Worm (Caenorhabditis elegans) whole organism, L2 larva: ENCODE results near the gene pdi-6.

Experiments used
- C34F6.9 ChIP-seq: fragments of 150-350 bp; optimal IDR thresholded peaks from 2 replicates; lab custom pipeline; 2014; ENCODE audit warnings: missing biosample characterization, missing genetic modification characterization
- F13H6.1 ChIP-seq: sonication (generic microtip); optimal IDR thresholded peaks from 2 replicates; lab custom pipeline; 2016; ENCODE audit warnings: missing genetic modification characterization, missing compliant biosample characterization
- R02D3.7 ChIP-seq: fragments of 150-350 bp; optimal IDR thresholded peaks from 2 replicates; lab custom pipeline; 2014; ENCODE audit warnings: missing biosample characterization, missing genetic modification characterization
- Y55F3AM.14 ChIP-seq: fragments of 200-800 bp; sonication (Bioruptor generic); optimal IDR thresholded peaks from 2 replicates; lab custom pipeline; 2018; ENCODE audit warnings: mild to moderate bottlenecking, missing genetic modification characterization, missing compliant biosample characterization
- alr-1 ChIP-seq: fragments of 150-350 bp; optimal IDR thresholded peaks from 2 replicates; lab custom pipeline; 2014; ENCODE audit warnings: missing biosample characterization, missing genetic modification characterization
- aly-2 ChIP-seq: fragments of 150-350 bp; optimal IDR thresholded peaks from 2 replicates; lab custom pipeline; 2014; ENCODE audit warnings: missing biosample characterization, missing genetic modification characterization
- ama-1 ChIP-seq: fragments of 150-350 bp; optimal IDR thresholded peaks from 2 replicates; lab custom pipeline; 2018; ENCODE audit warnings: inconsistent platforms
- crh-2 ChIP-seq: sonication (generic microtip); optimal IDR thresholded peaks from 2 replicates; lab custom pipeline; 2017; ENCODE audit warnings: missing biosample characterization, missing genetic modification characterization
- dmd-4 ChIP-seq: sonication (generic microtip); optimal IDR thresholded peaks from 2 replicates; lab custom pipeline; 2017; ENCODE audit warnings: missing biosample characterization, missing genetic modification characterization
- egl-27 ChIP-seq: sonication (generic microtip); optimal IDR thresholded peaks from 3 replicates; lab custom pipeline; 2017; ENCODE audit warnings: missing biosample characterization, missing genetic modification reagents, missing genetic modification characterization
- elt-1 ChIP-seq: fragments of 150-350 bp; optimal IDR thresholded peaks from 2 replicates; lab custom pipeline; 2014; ENCODE audit warnings: missing biosample characterization, missing genetic modification characterization
- elt-3 ChIP-seq: sonication (generic microtip); optimal IDR thresholded peaks from 2 replicates; lab custom pipeline; 2017; ENCODE audit warnings: missing biosample characterization, missing genetic modification characterization
- fos-1 ChIP-seq: fragments of 150-350 bp; optimal IDR thresholded peaks from 2 replicates; lab custom pipeline; 2014; ENCODE audit warnings: missing biosample characterization, missing genetic modification characterization
- gmeb-1 ChIP-seq: fragments of 150-350 bp; optimal IDR thresholded peaks from 2 replicates; lab custom pipeline; 2014; ENCODE audit warnings: missing biosample characterization, missing genetic modification characterization
- lin-11 ChIP-seq: fragments of 150-350 bp; sonication (generic microtip); optimal IDR thresholded peaks from 2 replicates; lab custom pipeline; 2014; ENCODE audit warnings: missing biosample characterization, missing genetic modification characterization, inconsistent platforms, mixed read lengths
- lin-13 ChIP-seq: fragments of 150-350 bp; optimal IDR thresholded peaks from 2 replicates; lab custom pipeline; 2014; ENCODE audit warnings: missing biosample characterization, missing genetic modification reagents, missing genetic modification characterization
- lin-39 ChIP-seq: fragments of 150-350 bp; optimal IDR thresholded peaks from 2 replicates; lab custom pipeline; 2014; ENCODE audit warnings: missing biosample characterization, missing genetic modification reagents, missing genetic modification characterization
- mab-5 ChIP-seq: fragments of 150-350 bp; optimal IDR thresholded peaks from 2 replicates; lab custom pipeline; 2014; ENCODE audit warnings: missing biosample characterization, missing genetic modification characterization
- mbf-1 ChIP-seq: sonication (generic microtip); optimal IDR thresholded peaks from 2 replicates; lab custom pipeline; 2017; ENCODE audit warnings: missing biosample characterization, missing genetic modification characterization
- mdl-1 ChIP-seq, 2 experiments: fragments of 150-350 bp in 1 of 2; sonication (generic microtip) in 1 of 2; optimal IDR thresholded peaks; 2 replicates each; lab custom pipeline; 2017; ENCODE audit warnings: missing biosample characterization in 2 of 2, missing genetic modification characterization in 2 of 2
- nhr-12 ChIP-seq: fragments of 150-350 bp; optimal IDR thresholded peaks from 2 replicates; lab custom pipeline; 2014; ENCODE audit warnings: missing biosample characterization, missing genetic modification characterization
- nhr-129 ChIP-seq: fragments of 150-350 bp; optimal IDR thresholded peaks from 2 replicates; lab custom pipeline; 2014; ENCODE audit warnings: missing biosample characterization, missing genetic modification characterization
- nhr-21 ChIP-seq: fragments of 150-350 bp; optimal IDR thresholded peaks from 2 replicates; lab custom pipeline; 2014; ENCODE audit warnings: missing biosample characterization, missing genetic modification characterization
- nhr-23 ChIP-seq: fragments of 150-350 bp; optimal IDR thresholded peaks from 2 replicates; lab custom pipeline; 2014; ENCODE audit warnings: missing biosample characterization, missing genetic modification reagents, missing genetic modification characterization
- nhr-6 ChIP-seq: fragments of 150-350 bp; optimal IDR thresholded peaks from 2 replicates; lab custom pipeline; 2014; ENCODE audit warnings: missing biosample characterization, missing genetic modification characterization
- nhr-77 ChIP-seq: fragments of 150-350 bp; optimal IDR thresholded peaks from 2 replicates; lab custom pipeline; 2014; ENCODE audit warnings: missing biosample characterization, missing genetic modification characterization
- sem-4 ChIP-seq: fragments of 150-350 bp; optimal IDR thresholded peaks from 2 replicates; lab custom pipeline; 2014; ENCODE audit warnings: missing biosample characterization, missing genetic modification reagents, missing genetic modification characterization
- snpc-4 ChIP-seq: fragments of 150-350 bp; optimal IDR thresholded peaks from 2 replicates; lab custom pipeline; 2014; ENCODE audit warnings: missing biosample characterization, missing genetic modification characterization
- unc-39 ChIP-seq: fragments of 150-350 bp; optimal IDR thresholded peaks from 2 replicates; lab custom pipeline; 2014; ENCODE audit warnings: missing biosample characterization, missing genetic modification characterization
- unc-55 ChIP-seq: fragments of 150-350 bp; sonication (generic microtip); optimal IDR thresholded peaks from 3 replicates; lab custom pipeline; 2014; ENCODE audit warnings: missing biosample characterization, missing genetic modification reagents, missing genetic modification characterization
- unc-62 ChIP-seq: fragments of 150-350 bp; optimal IDR thresholded peaks from 2 replicates; lab custom pipeline; 2014; ENCODE audit warnings: missing biosample characterization, missing genetic modification reagents, missing genetic modification characterization
- zag-1 ChIP-seq: fragments of 150-350 bp; optimal IDR thresholded peaks from 2 replicates; lab custom pipeline; 2014; ENCODE audit warnings: missing biosample characterization, missing genetic modification characterization
- ztf-1 ChIP-seq: fragments of 200-800 bp; sonication (Bioruptor generic); conservative IDR thresholded peaks from 2 replicates; pipeline ENCODE4 v1.3.6; 2022; ENCODE audit warnings: missing genetic modification characterization, missing compliant biosample characterization
- ztf-11 ChIP-seq: sonication (generic microtip); optimal IDR thresholded peaks from 2 replicates; lab custom pipeline; 2017; ENCODE audit warnings: missing biosample characterization, missing genetic modification characterization
- ztf-4 ChIP-seq: fragments of 150-350 bp; optimal IDR thresholded peaks from 2 replicates; lab custom pipeline; 2014; ENCODE audit warnings: missing biosample characterization, missing genetic modification characterization

Gene pdi-6

DNA sequence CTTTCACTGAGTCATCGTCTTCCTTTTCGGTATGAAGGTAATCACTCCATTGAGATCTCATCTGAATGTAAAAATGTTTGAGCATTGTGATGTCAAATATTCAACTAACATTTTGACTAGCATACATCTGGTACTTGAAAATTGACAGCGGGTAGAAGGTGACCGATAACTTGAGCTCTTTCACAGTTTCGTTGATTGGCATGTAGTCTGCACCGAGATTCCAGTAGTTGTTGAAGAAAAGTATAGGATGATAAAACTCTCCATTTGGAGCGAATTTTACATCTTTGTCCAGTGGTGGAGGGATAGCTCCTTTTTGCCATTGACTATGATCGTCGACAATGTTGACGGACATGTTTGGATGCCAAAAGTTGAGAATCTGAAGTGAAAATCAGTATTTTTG is 30.7 kb upstream of the pdi-6 start:
- TF ChIP-seq egl-27 (tag; lab: Kevin White, UChicago) (no peak), zag-1 (tag; lab: Kevin White, UChicago) (no peak), ztf-1 (GFP tag; lab: Robert Waterston, UW) (no peak), dmd-4 (tag; lab: Kevin White, UChicago) (no peak), unc-62 (GFP tag; lab: Kevin White, UChicago) (no peak)

DNA sequence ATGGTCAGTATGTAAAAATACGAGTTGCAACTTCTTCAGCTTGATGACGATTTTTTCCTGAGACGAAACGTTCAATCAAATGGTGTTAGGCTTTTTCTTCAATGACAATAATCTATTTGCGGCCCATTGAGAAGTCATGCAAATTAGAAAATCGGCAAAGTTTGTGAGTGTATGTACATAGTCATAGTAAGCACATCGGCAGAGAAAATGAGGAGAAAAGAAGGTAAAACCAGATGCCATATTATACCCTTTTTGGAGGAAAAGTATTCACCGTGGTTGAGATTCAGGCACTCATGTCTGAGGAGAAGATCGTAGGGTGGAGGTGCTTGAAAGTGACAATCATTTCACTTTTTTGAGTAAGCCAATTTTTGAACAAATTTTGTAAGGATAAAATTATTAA is 28.0 kb upstream of the pdi-6 start, which contains the start of gene C36B7.5:
TSS of gene C36B7.5 (minus strand) at position 101 of the 400 bp plus-strand sequence.
- no peak for TF ChIP-seq nhr-12 (tag; lab: Kevin White, UChicago)
- TF ChIP-seq zag-1 (tag; lab: Kevin White, UChicago), result no peak
- TF ChIP-seq elt-1 (tag; lab: Kevin White, UChicago), result no peak
- TF ChIP-seq F13H6.1 (tag; lab: Kevin White, UChicago), result no peak
- TF ChIP-seq egl-27 (tag; lab: Kevin White, UChicago), result no peak
- TF ChIP-seq elt-3, result no peak

- TF ChIP-seq gmeb-1 (tag; lab: Kevin White, UChicago) (no peak), lin-39 (tag; lab: Kevin White, UChicago) (no peak), crh-2 (tag; lab: Kevin White, UChicago) (no peak), ztf-4 (tag; lab: Kevin White, UChicago) (no peak), lin-13 (GFP tag; lab: Kevin White, UChicago) (no peak), alr-1 (tag; lab: Kevin White, UChicago) (no peak), mab-5 (tag; lab: Kevin White, UChicago) (no peak), fos-1 (tag; lab: Kevin White, UChicago) (no peak), dmd-4 (tag; lab: Kevin White, UChicago) (no peak), Y55F3AM.14 (GFP tag; lab: Kevin White, UChicago) (no peak), unc-39 (tag; lab: Kevin White, UChicago) (no peak), elt-1 (tag; lab: Kevin White, UChicago) (no peak), F13H6.1 (tag; lab: Kevin White, UChicago) (no peak), mdl-1 (tag; optimal IDR thresholded peaks at IDR 0.05; lab: Kevin White, UChicago) (no peak)
Measured at ce11 chrX:7085912-7086311, 17.5 kb upstream of the pdi-6 start, which contains the start of gene C36B7.4. Gene C36B7.4 (minus strand): TSS chrX:7086012.

- TF ChIP-seq zag-1 (tag; lab: Kevin White, UChicago), result no peak
- TF ChIP-seq R02D3.7, result no peak
- TF ChIP-seq lin-39 (tag; lab: Kevin White, UChicago), result no peak
- no peak for TF ChIP-seq nhr-6 (tag; lab: Kevin White, UChicago)
- TF ChIP-seq unc-62 (GFP tag; lab: Kevin White, UChicago), result no peak
- TF ChIP-seq ztf-4 (tag; lab: Kevin White, UChicago), result no peak
- TF ChIP-seq ama-1 (lab: Kevin White, UChicago), result no peak
- TF ChIP-seq nhr-23 (tag; lab: Kevin White, UChicago), result no peak
- no peak for TF ChIP-seq aly-2
- TF ChIP-seq unc-55 (GFP tag; lab: Kevin White, UChicago), result no peak
- TF ChIP-seq snpc-4 (tag; lab: Kevin White, UChicago), result no peak
- no peak for TF ChIP-seq nhr-21 (tag; lab: Kevin White, UChicago)
- no peak for TF ChIP-seq sem-4 (tag; lab: Kevin White, UChicago)
- no peak for TF ChIP-seq crh-2 (tag; lab: Kevin White, UChicago)
- TF ChIP-seq mbf-1 (tag; lab: Kevin White, UChicago), result no peak
- TF ChIP-seq ztf-11 (tag; lab: Kevin White, UChicago), result no peak
- no peak for TF ChIP-seq lin-13 (GFP tag; lab: Kevin White, UChicago)
- no peak for TF ChIP-seq nhr-12 (tag; lab: Kevin White, UChicago)
- no peak for TF ChIP-seq lin-11 (tag; lab: Kevin White, UChicago)
- no peak for TF ChIP-seq Y55F3AM.14 (GFP tag; lab: Kevin White, UChicago)
Measured at ce11 chrX:7085067-7085466, 16.7 kb upstream of the pdi-6 start, which contains the start of gene Y1B5A.1. Gene Y1B5A.1 (plus strand): TSS chrX:7085367.

DNA sequence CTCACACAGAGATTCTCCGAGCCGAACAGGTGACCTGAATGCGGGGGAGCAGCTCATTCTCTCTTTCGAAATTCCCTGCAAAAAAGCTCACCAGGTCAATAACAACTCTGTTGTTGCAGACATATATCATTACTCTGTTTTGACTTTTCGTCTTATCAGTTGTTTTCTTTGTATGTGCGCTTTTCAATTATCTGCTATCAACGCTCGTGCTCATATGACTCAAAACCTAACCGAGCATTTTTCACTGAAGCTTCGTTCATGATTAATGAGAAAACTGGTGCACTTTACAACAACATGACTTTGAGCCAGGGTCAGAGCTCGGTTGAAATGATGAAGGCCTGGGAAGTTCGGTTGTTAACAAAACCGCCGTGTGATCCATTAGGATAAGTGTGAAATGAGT is 8.1 kb upstream of the pdi-6 start:
- TF ChIP-seq nhr-129 (tag; lab: Kevin White, UChicago) (peak; percentile 60), nhr-77 (no peak), nhr-6 (tag; lab: Kevin White, UChicago) (no peak), C34F6.9 (peak; percentile 26)
